Worm (Caenorhabditis elegans) whole organism, early embryonic: ENCODE data around the gene immp-2.

ENCODE experiments used
- B0310.2 ChIP-seq: sonication (generic microtip); optimal IDR thresholded peaks from 2 replicates; lab custom pipeline; 2016; ENCODE audit warnings: mild to moderate bottlenecking, missing genetic modification characterization, missing compliant biosample characterization
- F13C5.2 ChIP-seq: sonication (generic microtip); optimal IDR thresholded peaks from 2 replicates; lab custom pipeline; 2017; ENCODE audit warnings: mild to moderate bottlenecking, missing genetic modification characterization, inconsistent platforms, missing compliant biosample characterization
- ama-1 ChIP-seq: fragments of 150-350 bp; optimal IDR thresholded peaks from 2 replicates; lab custom pipeline; 2014
- ceh-13 ChIP-seq: fragments of 200-800 bp; sonication (Bioruptor generic); optimal IDR thresholded peaks from 2 replicates; lab custom pipeline; 2018; ENCODE audit warnings: mild to moderate bottlenecking, missing genetic modification characterization, missing compliant biosample characterization
- ceh-36 ChIP-seq: sonication (generic microtip); optimal IDR thresholded peaks from 2 replicates; lab custom pipeline; 2016; ENCODE audit warnings: missing genetic modification characterization, inconsistent platforms, missing compliant biosample characterization
- ets-7 ChIP-seq: sonication (generic microtip); optimal IDR thresholded peaks from 2 replicates; lab custom pipeline; 2016; ENCODE audit warnings: missing genotype, missing genetic modification characterization, missing compliant biosample characterization
- flt-1 ChIP-seq: fragments of 200-800 bp; sonication (Bioruptor generic); IDR thresholded peaks from 2 replicates; pipeline ENCODE4 v1.3.6; 2022; ENCODE audit warnings: missing genetic modification characterization, missing compliant biosample characterization
- hmbx-1 ChIP-seq: sonication (generic microtip); optimal IDR thresholded peaks from 2 replicates; lab custom pipeline; 2016; ENCODE audit warnings: mild to moderate bottlenecking, missing genetic modification characterization, missing compliant biosample characterization
- hnd-1 ChIP-seq: sonication (generic microtip); optimal IDR thresholded peaks from 2 replicates; lab custom pipeline; 2016; ENCODE audit warnings: missing genetic modification characterization, missing compliant biosample characterization
- pes-1 ChIP-seq: fragments of 200-800 bp; sonication (Bioruptor generic); IDR thresholded peaks from 2 replicates; pipeline ENCODE4 v1.3.6; 2022; ENCODE audit warnings: missing genetic modification reagents, missing genetic modification characterization, missing compliant biosample characterization
- scrt-1 ChIP-seq: fragments of 200-800 bp; sonication (Bioruptor generic); IDR thresholded peaks from 2 replicates; pipeline ENCODE4 v1.3.6; 2022; ENCODE audit warnings: missing genetic modification characterization, missing compliant biosample characterization
- sea-1 ChIP-seq: fragments of 200-800 bp; sonication (Bioruptor generic); conservative IDR thresholded peaks from 2 replicates; pipeline ENCODE4 v1.3.6; 2022; ENCODE audit warnings: missing genetic modification characterization, missing compliant biosample characterization
- tbx-11 ChIP-seq: fragments of 200-800 bp; sonication (Bioruptor generic); IDR thresholded peaks from 2 replicates; pipeline ENCODE4 v1.3.6; 2022; ENCODE audit warnings: missing genetic modification characterization, missing compliant biosample characterization
- tbx-37 ChIP-seq: fragments of 200-800 bp; sonication (Bioruptor generic); conservative IDR thresholded peaks from 2 replicates; pipeline ENCODE4 v1.3.6; 2022; ENCODE audit warnings: missing genetic modification reagents, missing genetic modification characterization, missing compliant biosample characterization

DNA sequence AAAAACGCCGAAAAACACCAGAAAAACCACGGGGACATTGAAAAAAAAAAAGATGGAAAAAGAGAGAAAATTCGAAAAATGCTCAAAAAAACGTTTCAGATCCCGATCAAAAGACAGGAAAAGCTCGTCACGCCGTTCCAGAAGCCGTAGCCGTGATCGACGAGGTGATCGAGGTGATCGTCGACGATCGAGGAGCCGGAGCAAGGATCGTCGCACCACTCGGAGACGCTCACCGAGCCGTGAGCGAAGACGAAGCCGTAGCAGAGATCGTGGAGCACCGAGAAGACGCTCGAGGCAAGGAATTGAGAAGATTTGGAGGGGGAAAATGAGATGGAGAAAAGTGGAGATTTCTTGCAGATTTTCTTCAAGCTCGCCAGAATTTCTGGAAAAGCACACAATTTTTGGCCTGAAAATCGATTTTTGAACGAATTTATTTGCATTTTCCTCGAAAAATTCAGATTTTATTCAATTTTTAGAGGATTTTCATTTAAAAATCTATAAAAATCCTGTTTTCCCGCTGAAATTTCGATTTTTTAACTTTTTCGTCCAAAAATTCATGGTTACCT lies 7.7 kb upstream of the immp-2 start:
- TF ChIP-seq ama-1 (lab: Kevin White, UChicago) = no peak
- no peak for TF ChIP-seq B0310.2 (tag; lab: Kevin White, UChicago)
- no peak for TF ChIP-seq tbx-11 (GFP tag; lab: Robert Waterston, UW)
- TF ChIP-seq ets-7 (tag; lab: Kevin White, UChicago) = no peak
- no peak for TF ChIP-seq ceh-13 (GFP tag; lab: Kevin White, UChicago)
- TF ChIP-seq flt-1 (GFP tag; lab: Robert Waterston, UW) = no peak
- TF ChIP-seq hmbx-1 (tag; lab: Kevin White, UChicago) = no peak
- no peak for TF ChIP-seq F13C5.2
- no peak for TF ChIP-seq hnd-1
- TF ChIP-seq ceh-36 (tag; lab: Kevin White, UChicago) = no peak
- no peak for TF ChIP-seq pes-1 (GFP tag; lab: Robert Waterston, UW)
- no peak for TF ChIP-seq tbx-37 (GFP tag; lab: Robert Waterston, UW)
- TF ChIP-seq scrt-1 (GFP tag; lab: Robert Waterston, UW) = no peak
- no peak for TF ChIP-seq sea-1 (GFP tag; lab: Robert Waterston, UW)
